Worm (Caenorhabditis elegans): ENCODE data around the gene cyp-31A5.

Gene cyp-31A5

DNA sequence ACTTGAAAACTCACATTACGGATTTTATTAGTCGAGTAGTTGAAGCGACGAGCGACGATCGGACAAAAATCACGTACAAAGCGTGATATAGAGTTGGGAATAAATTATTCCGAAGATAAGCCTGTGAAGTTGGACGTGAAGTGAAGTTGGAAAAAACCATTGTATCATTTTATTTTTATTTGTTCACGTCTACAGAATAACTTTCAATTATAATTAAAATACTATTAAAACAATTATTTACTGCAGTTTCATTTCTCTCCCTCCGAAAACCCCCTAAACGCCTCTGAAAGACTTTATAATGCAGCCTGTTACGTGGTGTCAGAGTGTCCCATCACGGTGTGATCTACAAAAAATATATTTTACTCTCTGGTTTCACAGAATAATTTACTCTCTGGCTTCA lies 40.9 kb upstream of the cyp-31A5 start, which contains the start of gene Y62E10A.3:
Y62E10A.3 (minus strand) TSS at position 101 of the 400 bp plus-strand sequence.
- TF ChIP-seq pat-9 (tag; optimal IDR thresholded peaks at IDR 0.05) = no peak
- no peak for TF ChIP-seq dmd-4 (tag; optimal IDR thresholded peaks at IDR 0.05; ENCODE audit: borderline replicate concordance)
- no peak for TF ChIP-seq ceh-30 (tag; optimal IDR thresholded peaks at IDR 0.05)
- no peak for TF ChIP-seq eyg-1 (tag; optimal IDR thresholded peaks at IDR 0.05)

DNA sequence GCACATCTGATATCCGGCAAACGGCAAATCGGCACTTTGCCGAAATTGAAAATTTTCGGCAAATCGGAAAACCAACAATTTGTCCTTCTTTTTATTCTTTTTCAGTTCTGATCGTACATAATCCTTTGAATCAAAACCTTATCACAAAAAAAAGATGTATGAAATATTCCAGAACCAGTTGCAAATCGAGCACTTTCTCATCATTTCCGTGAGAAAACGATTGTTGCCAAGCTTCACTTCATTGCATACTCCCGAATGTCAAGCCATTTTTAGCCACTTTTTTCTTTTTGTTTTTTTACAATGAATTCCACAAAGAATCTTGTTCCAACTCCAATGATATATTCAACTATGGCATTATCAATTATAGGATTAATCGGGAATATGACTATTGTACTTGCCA lies 36.2 kb upstream of the cyp-31A5 start, which contains the start of gene srsx-25:
srsx-25 (plus strand) TSS at position 301 of the 400 bp plus-strand sequence.
- TF ChIP-seq unc-42 (tag; optimal IDR thresholded peaks at IDR 0.05) (no peak), mec-3 (tag; optimal IDR thresholded peaks at IDR 0.05; ENCODE audit: borderline replicate concordance) (no peak), ttx-3 (tag; optimal IDR thresholded peaks at IDR 0.05) (no peak), fax-1 (tag; optimal IDR thresholded peaks at IDR 0.05) (no peak), ceh-22 (tag; optimal IDR thresholded peaks at IDR 0.05) (no peak), pax-1 (tag; optimal IDR thresholded peaks at IDR 0.05) (no peak), ceh-34 (tag; optimal IDR thresholded peaks at IDR 0.05) (no peak), dmd-4 (tag; optimal IDR thresholded peaks at IDR 0.05; ENCODE audit: borderline replicate concordance) (no peak), elt-2 (tag; optimal IDR thresholded peaks at IDR 0.05) (no peak)

ce11 chrIV:13369120-13369842 lies 31.8 kb upstream of the cyp-31A5 start, which contains the start of gene agt-1:
Gene agt-1, minus strand, starts transcription at chrIV:13369412.
- no peak for TF ChIP-seq sox-4 (tag; optimal IDR thresholded peaks at IDR 0.05)
- no peak for TF ChIP-seq hlh-15 (tag; optimal IDR thresholded peaks at IDR 0.05)
- no peak for TF ChIP-seq hlh-30 (tag; optimal IDR thresholded peaks at IDR 0.05; ENCODE audit: insufficient read depth)
- TF ChIP-seq ahr-1 (tag; optimal IDR thresholded peaks at IDR 0.05) = no peak
- no peak for TF ChIP-seq K02D7.2 (tag; optimal IDR thresholded peaks at IDR 0.05)
- no peak for TF ChIP-seq ama-1 (optimal IDR thresholded peaks at IDR 0.05)
- TF ChIP-seq sox-2 (GFP tag; IDR thresholded peaks at IDR 0.05) = no peak
- no peak for TF ChIP-seq unc-3 (GFP tag; conservative IDR thresholded peaks at IDR 0.05)
- no peak for TF ChIP-seq unc-3 (tag; optimal IDR thresholded peaks at IDR 0.05)
- no peak for TF ChIP-seq che-1 (tag; optimal IDR thresholded peaks at IDR 0.05)
- TF ChIP-seq ceh-22 (tag; optimal IDR thresholded peaks at IDR 0.05) = no peak
- no peak for TF ChIP-seq nhr-11 (tag; optimal IDR thresholded peaks at IDR 0.05)
- TF ChIP-seq ttx-3 (tag; optimal IDR thresholded peaks at IDR 0.05) = no peak

- TF ChIP-seq ceh-6 (GFP tag; optimal IDR thresholded peaks at IDR 0.05) (no peak), Y22D7AL.16 (tag; optimal IDR thresholded peaks at IDR 0.05) (no peak), ceh-31 (tag; optimal IDR thresholded peaks at IDR 0.05) (no peak), rnt-1 (tag; optimal IDR thresholded peaks at IDR 0.05) (no peak), unc-42 (tag; optimal IDR thresholded peaks at IDR 0.05) (no peak), fkh-6 (tag; optimal IDR thresholded peaks at IDR 0.05) (no peak), che-1 (tag; optimal IDR thresholded peaks at IDR 0.05) (no peak), pha-2 (tag; optimal IDR thresholded peaks at IDR 0.05) (no peak), lin-11 (tag; optimal IDR thresholded peaks at IDR 0.05) (no peak), K02D7.2 (tag; optimal IDR thresholded peaks at IDR 0.05) (no peak)
Observed at ce11 chrIV:13370235-13370739, 30.8 kb upstream of the cyp-31A5 start, which contains the start of the genes rla-2, popl-7 and Y62E10A.24. Gene rla-2, minus strand, starts transcription at chrIV:13370285. Gene popl-7, plus strand, starts transcription at chrIV:13370689. Gene Y62E10A.24, plus strand, starts transcription at chrIV:13370710.

- TF ChIP-seq syd-9 (tag; optimal IDR thresholded peaks at IDR 0.05) (no peak), pqm-1 (tag; optimal IDR thresholded peaks at IDR 0.05) (no peak), hlh-30 (tag; optimal IDR thresholded peaks at IDR 0.05; ENCODE audit: insufficient read depth) (no peak), npax-4 (tag; optimal IDR thresholded peaks at IDR 0.05) (no peak), sox-2 (GFP tag; IDR thresholded peaks at IDR 0.05) (no peak), ceh-2 (tag; optimal IDR thresholded peaks at IDR 0.05) (no peak), K09A11.1 (tag; optimal IDR thresholded peaks at IDR 0.05; ENCODE audit: insufficient read depth) (no peak), pros-1 (tag; optimal IDR thresholded peaks at IDR 0.05) (no peak), unc-55 (GFP tag; optimal IDR thresholded peaks at IDR 0.05) (no peak), odd-2 (tag; optimal IDR thresholded peaks at IDR 0.05) (no peak), ref-2 (tag; optimal IDR thresholded peaks at IDR 0.05) (no peak), nfya-1 (tag; optimal IDR thresholded peaks at IDR 0.05) (no peak), madf-2 (tag; optimal IDR thresholded peaks at IDR 0.05) (no peak), fax-1 (tag; optimal IDR thresholded peaks at IDR 0.05) (no peak), ceh-9 (tag; optimal IDR thresholded peaks at IDR 0.05) (no peak), fkh-10 (GFP tag; optimal IDR thresholded peaks at IDR 0.05) (no peak), hlh-6 (tag; optimal IDR thresholded peaks at IDR 0.05) (no peak), ceh-34 (tag; optimal IDR thresholded peaks at IDR 0.05) (no peak), dmd-4 (tag; optimal IDR thresholded peaks at IDR 0.05; ENCODE audit: borderline replicate concordance) (no peak)
Observed at ce11 chrIV:13371699-13372098, 29.4 kb upstream of the cyp-31A5 start, which contains the start of gene Y62E10A.6. Gene Y62E10A.6, plus strand, starts transcription at chrIV:13371999.

All from whole organism, late embryonic.